Fruit fly (Drosophila melanogaster) whole organism, embryonic: ENCODE data around the gene Inx3.

Experiments
- Adf1 ChIP-seq: fragments of 200-800 bp; sonication (Bioruptor generic); IDR thresholded peaks from 2 replicates; pipeline ENCODE4 v1.3.6; 2022; ENCODE audit warnings: missing biosample characterization, missing genetic modification characterization
- Bgb ChIP-seq: fragments of 200-800 bp; sonication (Bioruptor generic); IDR thresholded peaks from 2 replicates; pipeline ENCODE4 v1.3.6; 2022; ENCODE audit warnings: missing biosample characterization, missing genetic modification characterization; ENCODE audit not compliant: partially characterized antibody
- C15 ChIP-seq: fragments of 200-800 bp; sonication (Bioruptor generic); IDR thresholded peaks from 3 replicates; pipeline ENCODE4 v1.3.6; 2022; ENCODE audit warnings: missing biosample characterization, missing genetic modification characterization
- CG10274 ChIP-seq: fragments of 200-800 bp; sonication (Bioruptor generic); optimal IDR thresholded peaks from 3 replicates; lab custom pipeline; 2017; ENCODE audit warnings: missing biosample characterization, mild to moderate bottlenecking, missing genetic modification characterization
- CG13123 ChIP-seq: fragments of 200-800 bp; sonication (Bioruptor generic); optimal IDR thresholded peaks from 2 replicates; lab custom pipeline; 2016; ENCODE audit warnings: missing biosample characterization, missing genetic modification characterization
- CG13287 ChIP-seq: fragments of 200-800 bp; sonication (Bioruptor generic); IDR thresholded peaks from 2 replicates; pipeline ENCODE4 v1.3.6; 2022; ENCODE audit warnings: missing biosample characterization, missing genetic modification characterization; ENCODE audit not compliant: partially characterized antibody
- CG13775 ChIP-seq: fragments of 200-800 bp; sonication (Bioruptor generic); optimal IDR thresholded peaks from 3 replicates; lab custom pipeline; 2017; ENCODE audit warnings: missing biosample characterization, mild to moderate bottlenecking, missing genetic modification characterization
- CG17361 ChIP-seq: fragments of 200-800 bp; sonication (Bioruptor generic); IDR thresholded peaks from 3 replicates; pipeline ENCODE4 v1.3.6; 2022; ENCODE audit warnings: missing biosample characterization, missing genetic modification characterization
- CG17802 ChIP-seq: fragments of 200-800 bp; sonication (Bioruptor generic); optimal IDR thresholded peaks from 2 replicates; lab custom pipeline; 2018; ENCODE audit warnings: missing biosample characterization, mild to moderate bottlenecking, missing genetic modification characterization, moderate library complexity
- CG18619 ChIP-seq: fragments of 200-800 bp; sonication (Bioruptor generic); optimal IDR thresholded peaks from 3 replicates; lab custom pipeline; 2017; ENCODE audit warnings: missing biosample characterization, mild to moderate bottlenecking, missing genetic modification characterization
- CG2120 ChIP-seq: fragments of 200-800 bp; sonication (Bioruptor generic); optimal IDR thresholded peaks from 3 replicates; lab custom pipeline; 2016; ENCODE audit warnings: missing biosample characterization, missing genetic modification characterization
- CG2129 ChIP-seq: fragments of 200-800 bp; sonication (Bioruptor generic); IDR thresholded peaks from 2 replicates; pipeline ENCODE4 v1.3.6; 2022; ENCODE audit warnings: missing biosample characterization, missing genetic modification characterization; ENCODE audit not compliant: partially characterized antibody
- CG2199 ChIP-seq: fragments of 200-800 bp; sonication (Bioruptor generic); IDR thresholded peaks from 3 replicates; pipeline ENCODE4 v1.3.6; 2022; ENCODE audit warnings: missing biosample characterization, missing genetic modification characterization
- CG2875 ChIP-seq: fragments of 200-800 bp; sonication (Bioruptor generic); optimal IDR thresholded peaks from 2 replicates; lab custom pipeline; 2017; ENCODE audit warnings: missing biosample characterization, mild to moderate bottlenecking, missing genetic modification characterization, missing genetic modification reagents
- CG43689 ChIP-seq: fragments of 200-800 bp; sonication (Bioruptor generic); IDR thresholded peaks from 2 replicates; pipeline ENCODE4 v1.3.6; 2022; ENCODE audit warnings: missing biosample characterization, missing genetic modification characterization
- CG4707 ChIP-seq: fragments of 200-800 bp; sonication (Bioruptor generic); optimal IDR thresholded peaks from 2 replicates; lab custom pipeline; 2018; ENCODE audit warnings: missing biosample characterization, mild to moderate bottlenecking, missing genetic modification characterization, moderate library complexity
- CG6854 ChIP-seq: fragments of 200-800 bp; sonication (Bioruptor generic); optimal IDR thresholded peaks from 3 replicates; lab custom pipeline; 2017; ENCODE audit warnings: missing biosample characterization, mild to moderate bottlenecking, missing genetic modification characterization
- CG7271 ChIP-seq: fragments of 200-800 bp; sonication (Bioruptor generic); optimal IDR thresholded peaks from 2 replicates; lab custom pipeline; 2018; ENCODE audit warnings: missing biosample characterization, mild to moderate bottlenecking, missing genetic modification characterization, moderate library complexity
- CG8290 ChIP-seq, 3 experiments: fragments of 200-800 bp; sonication (Bioruptor generic); optimal IDR thresholded peaks; 2 replicates each; lab custom pipeline; 2016 to 2019; ENCODE audit warnings: missing biosample characterization in 3 of 3, missing genetic modification characterization in 3 of 3, mild to moderate bottlenecking in 2 of 3, moderate library complexity in 1 of 3
- CG9817 ChIP-seq: fragments of 200-800 bp; sonication (Bioruptor generic); optimal IDR thresholded peaks from 2 replicates; lab custom pipeline; 2018; ENCODE audit warnings: missing biosample characterization, mild to moderate bottlenecking, missing genetic modification characterization, moderate library complexity
- CrebB ChIP-seq: fragments of 200-800 bp; sonication (Bioruptor generic); optimal IDR thresholded peaks from 3 replicates; lab custom pipeline; 2018; ENCODE audit warnings: missing biosample characterization, mild to moderate bottlenecking, missing genetic modification characterization
- Dp ChIP-seq: fragments of 200-800 bp; sonication (Bioruptor generic); optimal IDR thresholded peaks from 2 replicates; lab custom pipeline; 2018; ENCODE audit warnings: missing biosample characterization, mild to moderate bottlenecking, missing genetic modification characterization, moderate library complexity
- Dref ChIP-seq: fragments of 200-800 bp; sonication (Bioruptor generic); IDR thresholded peaks from 2 replicates; pipeline ENCODE4 v1.3.6; 2022; ENCODE audit warnings: missing biosample characterization, missing genetic modification characterization
- Fer1 ChIP-seq: fragments of 200-800 bp; sonication (Bioruptor generic); optimal IDR thresholded peaks from 2 replicates; lab custom pipeline; 2017; ENCODE audit warnings: missing biosample characterization, mild to moderate bottlenecking, missing genetic modification characterization
- HHEX ChIP-seq: fragments of 200-800 bp; sonication (Bioruptor generic); optimal IDR thresholded peaks from 3 replicates; lab custom pipeline; 2017; ENCODE audit warnings: missing biosample characterization, mild to moderate bottlenecking, missing genetic modification characterization, missing genetic modification reagents
- Jarid2 ChIP-seq: fragments of 200-800 bp; sonication (Bioruptor generic); optimal IDR thresholded peaks from 3 replicates; lab custom pipeline; 2017; ENCODE audit warnings: mild to moderate bottlenecking, missing biosample characterization, missing genetic modification reagents, missing genetic modification characterization
- Lpt ChIP-seq: fragments of >200 bp; optimal IDR thresholded peaks from 2 replicates; lab custom pipeline; 2018; ENCODE audit warnings: missing biosample characterization, missing genetic modification characterization
- Med ChIP-seq: fragments of 200-800 bp; sonication (Bioruptor generic); peaks from one replicate; lab custom pipeline; 2016; ENCODE audit warnings: missing biosample characterization, missing genetic modification characterization, mild to moderate bottlenecking, inconsistent platforms, moderate library complexity
- Oaz ChIP-seq: fragments of 200-800 bp; sonication (Bioruptor generic); IDR thresholded peaks from 2 replicates; pipeline ENCODE4 v1.3.6; 2022; ENCODE audit warnings: missing biosample characterization, missing genetic modification characterization
- Xrp1 ChIP-seq: fragments of 200-800 bp; sonication (Bioruptor generic); IDR thresholded peaks from 2 replicates; pipeline ENCODE4 v1.3.6; 2022; ENCODE audit warnings: missing biosample characterization, missing genetic modification characterization
- abd-A ChIP-seq: fragments of 200-800 bp; sonication (Bioruptor generic); optimal IDR thresholded peaks from 3 replicates; lab custom pipeline; 2019; ENCODE audit warnings: missing biosample characterization, mild to moderate bottlenecking, missing genetic modification characterization, moderate library complexity
- amos ChIP-seq: fragments of 200-800 bp; sonication (Bioruptor generic); IDR thresholded peaks from 2 replicates; pipeline ENCODE4 v1.3.6; 2022; ENCODE audit warnings: missing biosample characterization, missing genetic modification characterization; ENCODE audit not compliant: partially characterized antibody
- ase ChIP-seq: fragments of 200-800 bp; sonication (Bioruptor generic); IDR thresholded peaks from 3 replicates; pipeline ENCODE4 v1.3.6; 2022; ENCODE audit warnings: missing biosample characterization, missing genetic modification characterization
- az2 ChIP-seq: fragments of 200-800 bp; sonication (Bioruptor generic); optimal IDR thresholded peaks from 3 replicates; lab custom pipeline; 2016; ENCODE audit warnings: missing biosample characterization, missing genetic modification characterization
- chinmo ChIP-seq: fragments of 200-800 bp; sonication (Bioruptor generic); IDR thresholded peaks from 4 replicates; pipeline ENCODE4 v1.3.6; 2022; ENCODE audit warnings: missing biosample characterization, missing genetic modification characterization; ENCODE audit not compliant: partially characterized antibody
- ci ChIP-seq: fragments of 200-800 bp; sonication (Bioruptor generic); IDR thresholded peaks from 3 replicates; pipeline ENCODE4 v1.3.6; 2022; ENCODE audit warnings: missing biosample characterization, missing genetic modification characterization
- corto ChIP-seq: fragments of 200-800 bp; sonication (Bioruptor generic); optimal IDR thresholded peaks from 2 replicates; lab custom pipeline; 2016; ENCODE audit warnings: missing biosample characterization, mild to moderate bottlenecking, missing genetic modification characterization, moderate library complexity
- crol ChIP-seq: fragments of 200-800 bp; sonication (Bioruptor generic); IDR thresholded peaks from 2 replicates; pipeline ENCODE4 v1.3.6; 2022; ENCODE audit warnings: missing biosample characterization, missing genetic modification characterization
- gcm ChIP-seq: fragments of 200-800 bp; sonication (Bioruptor generic); optimal IDR thresholded peaks from 2 replicates; lab custom pipeline; 2019; ENCODE audit warnings: missing biosample characterization, mild to moderate bottlenecking, missing genetic modification characterization, moderate library complexity
- her ChIP-seq: fragments of 200-800 bp; sonication (Bioruptor generic); optimal IDR thresholded peaks from 2 replicates; lab custom pipeline; 2016; ENCODE audit warnings: missing biosample characterization, missing genetic modification characterization
- jing ChIP-seq: fragments of 200-800 bp; sonication (Bioruptor generic); optimal IDR thresholded peaks from 2 replicates; lab custom pipeline; 2018; ENCODE audit warnings: missing biosample characterization, mild to moderate bottlenecking, missing genetic modification characterization
- mam ChIP-seq: fragments of 200-800 bp; sonication (Bioruptor generic); optimal IDR thresholded peaks from 3 replicates; lab custom pipeline; 2016; ENCODE audit warnings: missing biosample characterization, missing genetic modification characterization
- nom ChIP-seq: fragments of 200-800 bp; sonication (Bioruptor generic); optimal IDR thresholded peaks from 2 replicates; lab custom pipeline; 2017; ENCODE audit warnings: missing biosample characterization, missing genetic modification characterization, mild to moderate bottlenecking, moderate library complexity, missing genetic modification reagents
- schlank ChIP-seq: fragments of 200-800 bp; sonication (Bioruptor generic); optimal IDR thresholded peaks from 2 replicates; lab custom pipeline; 2018; ENCODE audit warnings: missing biosample characterization, mild to moderate bottlenecking, missing genetic modification characterization
- slbo ChIP-seq: fragments of 200-800 bp; sonication (Bioruptor generic); IDR thresholded peaks from 2 replicates; pipeline ENCODE4 v1.3.6; 2022; ENCODE audit warnings: missing biosample characterization, missing genetic modification characterization
- tin ChIP-seq: fragments of 200-800 bp; sonication (Bioruptor generic); optimal IDR thresholded peaks from 3 replicates; lab custom pipeline; 2016; ENCODE audit warnings: missing biosample characterization, missing genetic modification characterization
- tx ChIP-seq: fragments of 200-800 bp; sonication (Bioruptor generic); optimal IDR thresholded peaks from 2 replicates; lab custom pipeline; 2016; ENCODE audit warnings: missing biosample characterization, missing genetic modification characterization
- zen ChIP-seq: fragments of 200-800 bp; sonication (Bioruptor generic); optimal IDR thresholded peaks from 3 replicates; lab custom pipeline; 2018; ENCODE audit warnings: missing biosample characterization, mild to moderate bottlenecking, missing genetic modification characterization, moderate library complexity
- zfh1 ChIP-seq: fragments of 200-800 bp; sonication (Bioruptor generic); IDR thresholded peaks from 3 replicates; pipeline ENCODE4 v1.3.6; 2022; ENCODE audit warnings: missing biosample characterization, missing genetic modification characterization

Gene Inx3

DNA sequence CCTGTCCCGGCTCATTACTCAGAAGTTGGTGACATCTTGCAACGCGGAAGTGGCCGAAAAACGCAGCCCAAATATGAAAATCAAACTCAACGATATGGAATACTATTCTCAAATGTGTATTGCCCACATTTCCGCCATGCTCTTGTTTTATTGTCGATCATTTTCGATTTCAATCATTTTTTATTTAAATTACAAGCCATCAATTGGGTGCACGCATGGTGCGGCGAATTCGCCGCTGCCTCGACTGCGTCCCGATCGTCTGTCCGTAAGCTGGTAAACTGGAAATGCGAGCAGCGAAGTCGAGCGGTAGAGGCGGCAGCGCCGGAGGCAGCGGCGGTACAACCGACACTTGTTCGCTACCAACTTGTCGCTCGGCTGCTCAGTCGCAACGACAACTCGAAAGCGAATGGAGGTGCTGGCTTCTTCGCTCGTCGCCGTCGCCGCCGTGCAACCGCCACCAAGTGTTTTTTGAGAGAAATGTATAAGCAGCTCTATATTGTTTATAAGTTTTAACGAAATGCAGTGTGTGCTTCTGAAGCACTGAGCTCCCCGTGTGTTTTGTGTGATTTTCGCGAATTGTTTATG is 32.3 kb upstream of the Inx3 start (continued):
- TF ChIP-seq tin (GFP tag; lab: Kevin White, UChicago) = no peak
- no peak for TF ChIP-seq Oaz (GFP tag; lab: Robert Waterston, UW)
- TF ChIP-seq CG2875 = no peak
- peak; percentile 92 for TF ChIP-seq Jarid2
- TF ChIP-seq CG18619 (GFP tag; lab: Kevin White, UChicago) = no peak
- TF ChIP-seq CG2129 (GFP tag; lab: Robert Waterston, UW) = no peak
- no peak for TF ChIP-seq CG4707 (GFP tag; lab: Kevin White, UChicago)
- peak; percentile 5 for TF ChIP-seq mam (GFP tag; lab: Kevin White, UChicago)
- TF ChIP-seq zen (tag; lab: Kevin White, UChicago) = no peak
- TF ChIP-seq Xrp1 (GFP tag; lab: Robert Waterston, UW) = 0 out of 2 replicates have a peak, but pooled peaks have one; percentile 14
- TF ChIP-seq chinmo = peak; percentile 70; the same call in 2 of the 4 replicates
- TF ChIP-seq CG2120 (GFP tag; lab: Kevin White, UChicago) = peak; percentile 9
- TF ChIP-seq gcm = no peak
- peak; percentile 74 for TF ChIP-seq Med (GFP tag; lab: Kevin White, UChicago)
- no peak for TF ChIP-seq CG17361 (GFP tag; lab: Robert Waterston, UW)
- peak; percentile 27; the same call in 1 of the 2 replicates for TF ChIP-seq Bgb (GFP tag; lab: Robert Waterston, UW)
- no peak for TF ChIP-seq schlank (tag; lab: Kevin White, UChicago)
- TF ChIP-seq tx (GFP tag; lab: Kevin White, UChicago) = no peak
- TF ChIP-seq CG6854 = no peak
- TF ChIP-seq jing (GFP tag; lab: Kevin White, UChicago) = no peak
- no peak for TF ChIP-seq Lpt (GFP tag; lab: Kevin White, UChicago)
- TF ChIP-seq ase (GFP tag; lab: Robert Waterston, UW) = no peak
- TF ChIP-seq CG8290 (GFP tag; optimal IDR thresholded peaks at IDR 0.05; lab: Kevin White, UChicago) = no peak
- TF ChIP-seq CG8290 (tag; optimal IDR thresholded peaks at IDR 0.05; lab: Kevin White, UChicago) = peak in 1 of 2 experiments; percentile 28
- no peak for TF ChIP-seq CG13123
- TF ChIP-seq CG13775 (GFP tag; lab: Kevin White, UChicago) = no peak
- no peak for TF ChIP-seq CG17802 (tag; lab: Kevin White, UChicago)
- peak; percentile 29; the same call in 1 of the 2 replicates for TF ChIP-seq amos (GFP tag; lab: Robert Waterston, UW)
- peak; percentile 81 for TF ChIP-seq crol (GFP tag; lab: Robert Waterston, UW)
- TF ChIP-seq slbo (GFP tag; lab: Robert Waterston, UW) = 0 out of 2 replicates have a peak, but pooled peaks have one; percentile 5
- no peak for TF ChIP-seq CG9817 (tag; lab: Kevin White, UChicago)
- TF ChIP-seq nom (GFP tag; lab: Kevin White, UChicago) = peak; percentile 45
- TF ChIP-seq corto = no peak
- peak; percentile 53; the same call in 2 of the 3 replicates for TF ChIP-seq ci (GFP tag; lab: Robert Waterston, UW)
- TF ChIP-seq Fer1 (GFP tag; lab: Kevin White, UChicago) = peak; percentile 9
- TF ChIP-seq CrebB = no peak
- no peak for TF ChIP-seq CG43689 (GFP tag; lab: Robert Waterston, UW)
- TF ChIP-seq CG13287 (GFP tag; lab: Robert Waterston, UW) = peak; percentile 49; the same call in 1 of the 2 replicates
- TF ChIP-seq CG7271 (tag; lab: Kevin White, UChicago) = no peak
- peak; percentile 92 for TF ChIP-seq Adf1 (GFP tag; lab: Robert Waterston, UW)
- no peak for TF ChIP-seq C15 (GFP tag; lab: Robert Waterston, UW)
- TF ChIP-seq zfh1 (GFP tag; lab: Robert Waterston, UW) = peak; percentile 24; the same call in 1 of the 3 replicates
- TF ChIP-seq CG10274 (GFP tag; lab: Kevin White, UChicago) = peak; percentile 37
- no peak for TF ChIP-seq az2 (GFP tag; lab: Kevin White, UChicago)
- TF ChIP-seq her (GFP tag; lab: Kevin White, UChicago) = peak; percentile 2
- TF ChIP-seq Dref (GFP tag; lab: Robert Waterston, UW) = no peak
- no peak for TF ChIP-seq abd-A (tag; lab: Kevin White, UChicago)
- no peak for TF ChIP-seq HHEX
- TF ChIP-seq Dp (GFP tag; lab: Kevin White, UChicago) = no peak
- 0 out of 3 replicates have a peak, but pooled peaks have one; percentile 40 for TF ChIP-seq CG2199 (GFP tag; lab: Robert Waterston, UW)
